Worm (Caenorhabditis elegans) whole organism, L1 larva: ENCODE data around the gene rabr-4.

ENCODE experiments used
- C04F5.9 ChIP-seq: sonication (generic microtip); optimal IDR thresholded peaks from 2 replicates; lab custom pipeline; 2016; ENCODE audit warnings: missing genetic modification characterization, missing compliant biosample characterization
- C16A3.4 ChIP-seq: fragments of 150-350 bp; optimal IDR thresholded peaks from 2 replicates; lab custom pipeline; 2014; ENCODE audit warnings: missing biosample characterization, missing genetic modification characterization
- C34B4.2 ChIP-seq: sonication (generic microtip); optimal IDR thresholded peaks from 2 replicates; lab custom pipeline; 2017; ENCODE audit warnings: mild to moderate bottlenecking, missing genetic modification characterization, missing compliant biosample characterization
- aha-1 ChIP-seq: fragments of 150-350 bp; optimal IDR thresholded peaks from 2 replicates; lab custom pipeline; 2014; ENCODE audit warnings: missing biosample characterization, missing genetic modification characterization
- aly-2 ChIP-seq: fragments of 150-350 bp; optimal IDR thresholded peaks from 2 replicates; lab custom pipeline; 2014; ENCODE audit warnings: missing biosample characterization, missing genetic modification characterization
- ama-1 ChIP-seq: fragments of 150-350 bp; optimal IDR thresholded peaks from 2 replicates; lab custom pipeline; 2014
- ceh-90 ChIP-seq: sonication (generic microtip); optimal IDR thresholded peaks from 2 replicates; lab custom pipeline; 2016; ENCODE audit warnings: missing genetic modification characterization, missing compliant biosample characterization
- dpl-1 ChIP-seq, 3 experiments: fragments of 150-350 bp in 2 of 3; sonication (generic microtip) in 1 of 3; optimal IDR thresholded peaks; 2 replicates each; lab custom pipeline; 2014 to 2017; ENCODE audit warnings: missing biosample characterization in 3 of 3, missing genetic modification characterization in 3 of 3, missing genetic modification reagents in 3 of 3
- dsc-1 ChIP-seq: sonication (generic microtip); optimal IDR thresholded peaks from 2 replicates; lab custom pipeline; 2016; ENCODE audit warnings: mild to moderate bottlenecking, missing genetic modification characterization, missing compliant biosample characterization
- efl-1 ChIP-seq, 4 experiments: fragments of 150-350 bp; optimal IDR thresholded peaks in 3 of 4; peaks in 1 of 4; 1 replicate in 1 of 4; 2 replicates in 3 of 4; lab custom pipeline; 2014; ENCODE audit warnings: missing biosample characterization in 2 of 4, missing genetic modification characterization in 2 of 4, missing genetic modification reagents in 2 of 4
- egl-13 ChIP-seq: sonication (generic microtip); optimal IDR thresholded peaks from 2 replicates; lab custom pipeline; 2016; ENCODE audit warnings: missing genotype, missing genetic modification reagents, missing genetic modification characterization, missing compliant biosample characterization
- elt-3 ChIP-seq, 6 experiments: fragments of 150-350 bp in 1 of 6; sonication (generic microtip); optimal IDR thresholded peaks; 2 replicates each; lab custom pipeline; 2017 to 2018; ENCODE audit warnings: missing biosample characterization in 6 of 6, missing genetic modification characterization in 6 of 6, inconsistent platforms in 1 of 6
- ets-5 ChIP-seq: fragments of 200-800 bp; sonication (Bioruptor generic); IDR thresholded peaks from 2 replicates; pipeline ENCODE4 v1.3.6; 2022; ENCODE audit warnings: missing genetic modification characterization, missing compliant biosample characterization
- fkh-10 ChIP-seq: sonication (generic microtip); optimal IDR thresholded peaks from 2 replicates; lab custom pipeline; 2017; ENCODE audit warnings: missing biosample characterization, missing genetic modification reagents, missing genetic modification characterization
- fkh-8 ChIP-seq: sonication (generic microtip); optimal IDR thresholded peaks from 2 replicates; lab custom pipeline; 2016; ENCODE audit warnings: mild to moderate bottlenecking, missing genetic modification characterization, missing compliant biosample characterization
- fos-1 ChIP-seq: fragments of 150-350 bp; optimal IDR thresholded peaks from 2 replicates; lab custom pipeline; 2014; ENCODE audit warnings: missing biosample characterization, missing genetic modification characterization
- hlh-17 ChIP-seq: fragments of 200-800 bp; sonication (Bioruptor generic); optimal IDR thresholded peaks from 2 replicates; lab custom pipeline; 2018; ENCODE audit warnings: missing genetic modification characterization, mild to moderate bottlenecking, missing compliant biosample characterization, moderate library complexity, borderline replicate concordance
- hlh-4 ChIP-seq: sonication (generic microtip); optimal IDR thresholded peaks from 2 replicates; lab custom pipeline; 2016; ENCODE audit warnings: mild to moderate bottlenecking, missing genetic modification characterization, missing compliant biosample characterization
- irx-1 ChIP-seq: sonication (generic microtip); optimal IDR thresholded peaks from 2 replicates; lab custom pipeline; 2016; ENCODE audit warnings: missing genetic modification characterization, missing compliant biosample characterization
- isw-1 ChIP-seq: fragments of 200-800 bp; sonication (Bioruptor generic); IDR thresholded peaks from 2 replicates; pipeline ENCODE4 v1.3.6; 2022; ENCODE audit warnings: missing genetic modification characterization, missing compliant biosample characterization
- lin-39 ChIP-seq: fragments of 150-350 bp; optimal IDR thresholded peaks from 2 replicates; lab custom pipeline; 2014; ENCODE audit warnings: missing biosample characterization, missing genetic modification reagents, missing genetic modification characterization
- lsy-2 ChIP-seq, 2 experiments: fragments of 150-350 bp; optimal IDR thresholded peaks; 2 replicates each; lab custom pipeline; 2014; ENCODE audit warnings: missing biosample characterization in 2 of 2, missing genetic modification characterization in 2 of 2
- nhr-71 ChIP-seq: sonication (generic microtip); optimal IDR thresholded peaks from 2 replicates; lab custom pipeline; 2016; ENCODE audit warnings: mild to moderate bottlenecking, missing genetic modification characterization, moderate library complexity, missing compliant biosample characterization
- pax-3 ChIP-seq: fragments of 200-800 bp; sonication (Bioruptor generic); optimal IDR thresholded peaks from 2 replicates; lab custom pipeline; 2018; ENCODE audit warnings: mild to moderate bottlenecking, missing genetic modification characterization, moderate library complexity, missing compliant biosample characterization
- rnt-1 ChIP-seq: sonication (generic microtip); optimal IDR thresholded peaks from 2 replicates; lab custom pipeline; 2016; ENCODE audit warnings: mild to moderate bottlenecking, missing genetic modification characterization, moderate library complexity, missing compliant biosample characterization
- skn-1 ChIP-seq: fragments of 150-350 bp; optimal IDR thresholded peaks from 2 replicates; lab custom pipeline; 2014; ENCODE audit warnings: missing biosample characterization, missing genetic modification characterization
- sptf-1 ChIP-seq: fragments of 150-350 bp; optimal IDR thresholded peaks from 2 replicates; lab custom pipeline; 2014; ENCODE audit warnings: missing biosample characterization, missing genetic modification characterization
- tbx-2 ChIP-seq: sonication (generic microtip); optimal IDR thresholded peaks from 2 replicates; lab custom pipeline; 2016; ENCODE audit warnings: missing genetic modification characterization, missing compliant biosample characterization
- tlp-1 ChIP-seq: fragments of 150-350 bp; optimal IDR thresholded peaks from 2 replicates; lab custom pipeline; 2014; ENCODE audit warnings: missing biosample characterization, missing genetic modification characterization
- unc-62 ChIP-seq: fragments of 150-350 bp; optimal IDR thresholded peaks from 2 replicates; lab custom pipeline; 2014; ENCODE audit warnings: missing biosample characterization, missing genetic modification reagents, missing genetic modification characterization
- unc-86 ChIP-seq: sonication (generic microtip); optimal IDR thresholded peaks from 2 replicates; lab custom pipeline; 2016; ENCODE audit warnings: missing genetic modification characterization, missing compliant biosample characterization
- unc-98 ChIP-seq: fragments of 200-800 bp; sonication (Bioruptor generic); IDR thresholded peaks from 2 replicates; pipeline ENCODE4 v1.3.6; 2022; ENCODE audit warnings: missing genetic modification characterization, missing compliant biosample characterization
- xbp-1 ChIP-seq: sonication (generic microtip); optimal IDR thresholded peaks from 2 replicates; lab custom pipeline; 2016; ENCODE audit warnings: missing genetic modification characterization, missing compliant biosample characterization

rabr-4 gene

ce11 chrV:16162124-16162735 lies 32.5 kb upstream of the rabr-4 start, which contains the start of the genes str-109 and F10A3.11:
str-109 (minus strand) TSS chrV:16162224.
F10A3.11 (plus strand) TSS chrV:16162685.
- TF ChIP-seq isw-1 (GFP tag; lab: Robert Waterston, UW) (no peak), tlp-1 (tag; lab: Kevin White, UChicago) (no peak), unc-98 (GFP tag; lab: Robert Waterston, UW) (no peak), rnt-1 (no peak), unc-86 (tag; lab: Kevin White, UChicago) (no peak), elt-3 (tag; optimal IDR thresholded peaks at IDR 0.05; lab: Kevin White, UChicago) (no peak), aly-2 (tag; lab: Kevin White, UChicago) (no peak), dsc-1 (tag; lab: Kevin White, UChicago) (no peak), fos-1 (tag; lab: Kevin White, UChicago) (no peak)

ce11 chrV:16163719-16164118 lies 31.0 kb upstream of the rabr-4 start, which contains the start of gene F10A3.12:
F10A3.12 (plus strand) TSS chrV:16164019.
- no peak for TF ChIP-seq hlh-17 (GFP tag; lab: Kevin White, UChicago)
- TF ChIP-seq fos-1 (tag; lab: Kevin White, UChicago), result no peak
- no peak for TF ChIP-seq C04F5.9 (tag; lab: Kevin White, UChicago)
- TF ChIP-seq ceh-90, result no peak
- TF ChIP-seq fkh-10, result no peak
- TF ChIP-seq unc-62 (GFP tag; lab: Kevin White, UChicago), result no peak
- no peak for TF ChIP-seq efl-1 (optimal IDR thresholded peaks at IDR 0.05; lab: Kevin White, UChicago)
- TF ChIP-seq efl-1 (GFP tag; optimal IDR thresholded peaks at IDR 0.05 in 1 of 2; lab: Kevin White, UChicago), result no peak
- TF ChIP-seq sptf-1 (tag; lab: Kevin White, UChicago), result no peak
- no peak for TF ChIP-seq skn-1
- no peak for TF ChIP-seq ets-5
- no peak for TF ChIP-seq xbp-1 (tag; lab: Kevin White, UChicago)
- no peak for TF ChIP-seq irx-1 (tag; lab: Kevin White, UChicago)
- no peak for TF ChIP-seq C16A3.4 (tag; lab: Kevin White, UChicago)
- TF ChIP-seq tbx-2 (tag; lab: Kevin White, UChicago), result no peak
- TF ChIP-seq C34B4.2 (tag; lab: Kevin White, UChicago), result no peak
- no peak for TF ChIP-seq nhr-71 (tag; lab: Kevin White, UChicago)
- no peak for TF ChIP-seq dpl-1 (GFP tag; optimal IDR thresholded peaks at IDR 0.05; lab: Kevin White, UChicago)
- no peak for TF ChIP-seq lin-39 (tag; lab: Kevin White, UChicago)
- TF ChIP-seq lsy-2 (tag; optimal IDR thresholded peaks at IDR 0.05; lab: Kevin White, UChicago), result no peak
- TF ChIP-seq ama-1, result no peak

ce11 chrV:16165936-16166335 lies 28.8 kb upstream of the rabr-4 start, which contains the start of gene str-108:
str-108 (plus strand) TSS chrV:16166236.
- TF ChIP-seq rnt-1, result no peak
- no peak for TF ChIP-seq hlh-17 (GFP tag; lab: Kevin White, UChicago)
- no peak for TF ChIP-seq dsc-1 (tag; lab: Kevin White, UChicago)
- TF ChIP-seq irx-1 (tag; lab: Kevin White, UChicago), result no peak
- TF ChIP-seq C04F5.9 (tag; lab: Kevin White, UChicago), result no peak

ce11 chrV:16169026-16169425 lies 25.7 kb upstream of the rabr-4 start, which contains the start of gene str-111:
str-111 (minus strand) TSS chrV:16169126.
- no peak for TF ChIP-seq elt-3 (tag; optimal IDR thresholded peaks at IDR 0.05; lab: Kevin White, UChicago)
- TF ChIP-seq lsy-2 (tag; optimal IDR thresholded peaks at IDR 0.05; lab: Kevin White, UChicago), result no peak
- no peak for TF ChIP-seq aha-1 (tag; lab: Kevin White, UChicago)
- no peak for TF ChIP-seq irx-1 (tag; lab: Kevin White, UChicago)
- TF ChIP-seq hlh-4 (tag; lab: Kevin White, UChicago), result peak; percentile 65
- no peak for TF ChIP-seq pax-3 (tag; lab: Kevin White, UChicago)
- no peak for TF ChIP-seq egl-13 (tag; lab: Kevin White, UChicago)
- TF ChIP-seq tbx-2 (tag; lab: Kevin White, UChicago), result no peak

- TF ChIP-seq fkh-8 (tag; lab: Kevin White, UChicago) (peak; percentile 18), egl-13 (tag; lab: Kevin White, UChicago) (no peak)
Observed at ce11 chrV:16171721-16172120, 23.0 kb upstream of the rabr-4 start, which contains the start of gene K05D4.9. K05D4.9 (minus strand) TSS chrV:16171821.
